Worm (Caenorhabditis elegans) whole organism, L2 larva: ENCODE results near the gene srbc-59.

Experiments used
- C34F6.9 ChIP-seq: fragments of 150-350 bp; optimal IDR thresholded peaks from 2 replicates; lab custom pipeline; 2014; ENCODE audit warnings: missing biosample characterization, missing genetic modification characterization
- F13H6.1 ChIP-seq: sonication (generic microtip); optimal IDR thresholded peaks from 2 replicates; lab custom pipeline; 2016; ENCODE audit warnings: missing genetic modification characterization, missing compliant biosample characterization
- R02D3.7 ChIP-seq: fragments of 150-350 bp; optimal IDR thresholded peaks from 2 replicates; lab custom pipeline; 2014; ENCODE audit warnings: missing biosample characterization, missing genetic modification characterization
- Y55F3AM.14 ChIP-seq: fragments of 200-800 bp; sonication (Bioruptor generic); optimal IDR thresholded peaks from 2 replicates; lab custom pipeline; 2018; ENCODE audit warnings: mild to moderate bottlenecking, missing genetic modification characterization, missing compliant biosample characterization
- ZK546.5 ChIP-seq: sonication (generic microtip); optimal IDR thresholded peaks from 2 replicates; lab custom pipeline; 2017; ENCODE audit warnings: missing biosample characterization, missing genetic modification characterization
- alr-1 ChIP-seq: fragments of 150-350 bp; optimal IDR thresholded peaks from 2 replicates; lab custom pipeline; 2014; ENCODE audit warnings: missing biosample characterization, missing genetic modification characterization
- aly-2 ChIP-seq: fragments of 150-350 bp; optimal IDR thresholded peaks from 2 replicates; lab custom pipeline; 2014; ENCODE audit warnings: missing biosample characterization, missing genetic modification characterization
- ama-1 ChIP-seq: fragments of 150-350 bp; optimal IDR thresholded peaks from 2 replicates; lab custom pipeline; 2018; ENCODE audit warnings: inconsistent platforms
- blmp-1 ChIP-seq: sonication (generic microtip); optimal IDR thresholded peaks from 2 replicates; lab custom pipeline; 2017; ENCODE audit warnings: missing genetic modification characterization, mild to moderate bottlenecking, missing compliant biosample characterization, antibody characterized with exemption, moderate library complexity; ENCODE audit not compliant: insufficient read depth
- ceh-82 ChIP-seq: fragments of 150-350 bp; optimal IDR thresholded peaks from 2 replicates; lab custom pipeline; 2014; ENCODE audit warnings: missing biosample characterization, missing genetic modification characterization
- crh-2 ChIP-seq: sonication (generic microtip); optimal IDR thresholded peaks from 2 replicates; lab custom pipeline; 2017; ENCODE audit warnings: missing biosample characterization, missing genetic modification characterization
- dmd-4 ChIP-seq: sonication (generic microtip); optimal IDR thresholded peaks from 2 replicates; lab custom pipeline; 2017; ENCODE audit warnings: missing biosample characterization, missing genetic modification characterization
- elt-1 ChIP-seq: fragments of 150-350 bp; optimal IDR thresholded peaks from 2 replicates; lab custom pipeline; 2014; ENCODE audit warnings: missing biosample characterization, missing genetic modification characterization
- elt-3 ChIP-seq: sonication (generic microtip); optimal IDR thresholded peaks from 2 replicates; lab custom pipeline; 2017; ENCODE audit warnings: missing biosample characterization, missing genetic modification characterization
- fos-1 ChIP-seq: fragments of 150-350 bp; optimal IDR thresholded peaks from 2 replicates; lab custom pipeline; 2014; ENCODE audit warnings: missing biosample characterization, missing genetic modification characterization
- gmeb-1 ChIP-seq: fragments of 150-350 bp; optimal IDR thresholded peaks from 2 replicates; lab custom pipeline; 2014; ENCODE audit warnings: missing biosample characterization, missing genetic modification characterization
- lin-11 ChIP-seq: fragments of 150-350 bp; sonication (generic microtip); optimal IDR thresholded peaks from 2 replicates; lab custom pipeline; 2014; ENCODE audit warnings: missing biosample characterization, missing genetic modification characterization, inconsistent platforms, mixed read lengths
- lin-13 ChIP-seq: fragments of 150-350 bp; optimal IDR thresholded peaks from 2 replicates; lab custom pipeline; 2014; ENCODE audit warnings: missing biosample characterization, missing genetic modification reagents, missing genetic modification characterization
- lin-39 ChIP-seq: fragments of 150-350 bp; optimal IDR thresholded peaks from 2 replicates; lab custom pipeline; 2014; ENCODE audit warnings: missing biosample characterization, missing genetic modification reagents, missing genetic modification characterization
- lsy-2 ChIP-seq, 2 experiments: fragments of 150-350 bp in 1 of 2; sonication (generic microtip) in 1 of 2; optimal IDR thresholded peaks; 2 replicates each; lab custom pipeline; 2014 to 2017; ENCODE audit warnings: missing biosample characterization in 2 of 2, missing genetic modification characterization in 2 of 2
- mab-5 ChIP-seq: fragments of 150-350 bp; optimal IDR thresholded peaks from 2 replicates; lab custom pipeline; 2014; ENCODE audit warnings: missing biosample characterization, missing genetic modification characterization
- mbf-1 ChIP-seq: sonication (generic microtip); optimal IDR thresholded peaks from 2 replicates; lab custom pipeline; 2017; ENCODE audit warnings: missing biosample characterization, missing genetic modification characterization
- mdl-1 ChIP-seq, 2 experiments: fragments of 150-350 bp in 1 of 2; sonication (generic microtip) in 1 of 2; optimal IDR thresholded peaks; 2 replicates each; lab custom pipeline; 2017; ENCODE audit warnings: missing biosample characterization in 2 of 2, missing genetic modification characterization in 2 of 2
- nhr-10 ChIP-seq: sonication (generic microtip); optimal IDR thresholded peaks from 2 replicates; lab custom pipeline; 2017; ENCODE audit warnings: missing biosample characterization, missing genetic modification characterization
- nhr-11 ChIP-seq: fragments of 150-350 bp; optimal IDR thresholded peaks from 2 replicates; lab custom pipeline; 2014; ENCODE audit warnings: missing biosample characterization, missing genetic modification characterization
- nhr-129 ChIP-seq: fragments of 150-350 bp; optimal IDR thresholded peaks from 2 replicates; lab custom pipeline; 2014; ENCODE audit warnings: missing biosample characterization, missing genetic modification characterization
- nhr-21 ChIP-seq: fragments of 150-350 bp; optimal IDR thresholded peaks from 2 replicates; lab custom pipeline; 2014; ENCODE audit warnings: missing biosample characterization, missing genetic modification characterization
- nhr-23 ChIP-seq: fragments of 150-350 bp; optimal IDR thresholded peaks from 2 replicates; lab custom pipeline; 2014; ENCODE audit warnings: missing biosample characterization, missing genetic modification reagents, missing genetic modification characterization
- nhr-237 ChIP-seq: fragments of 150-350 bp; optimal IDR thresholded peaks from 2 replicates; lab custom pipeline; 2014; ENCODE audit warnings: missing biosample characterization, missing genetic modification characterization
- nhr-25 ChIP-seq: fragments of 150-350 bp; sonication (generic microtip); optimal IDR thresholded peaks from 3 replicates; lab custom pipeline; 2014; ENCODE audit warnings: missing biosample characterization, missing genetic modification characterization
- nhr-6 ChIP-seq: fragments of 150-350 bp; optimal IDR thresholded peaks from 2 replicates; lab custom pipeline; 2014; ENCODE audit warnings: missing biosample characterization, missing genetic modification characterization
- nhr-77 ChIP-seq: fragments of 150-350 bp; optimal IDR thresholded peaks from 2 replicates; lab custom pipeline; 2014; ENCODE audit warnings: missing biosample characterization, missing genetic modification characterization
- peb-1 ChIP-seq: fragments of 150-350 bp; optimal IDR thresholded peaks from 2 replicates; lab custom pipeline; 2014; ENCODE audit warnings: missing biosample characterization, missing genetic modification characterization
- sem-4 ChIP-seq: fragments of 150-350 bp; optimal IDR thresholded peaks from 2 replicates; lab custom pipeline; 2014; ENCODE audit warnings: missing biosample characterization, missing genetic modification reagents, missing genetic modification characterization
- sma-3 ChIP-seq: sonication (generic microtip); optimal IDR thresholded peaks from 2 replicates; lab custom pipeline; 2016; ENCODE audit warnings: missing genetic modification reagents, missing genetic modification characterization, missing compliant biosample characterization
- snpc-4 ChIP-seq: fragments of 150-350 bp; optimal IDR thresholded peaks from 2 replicates; lab custom pipeline; 2014; ENCODE audit warnings: missing biosample characterization, missing genetic modification characterization
- unc-55 ChIP-seq: fragments of 150-350 bp; sonication (generic microtip); optimal IDR thresholded peaks from 3 replicates; lab custom pipeline; 2014; ENCODE audit warnings: missing biosample characterization, missing genetic modification reagents, missing genetic modification characterization
- unc-62 ChIP-seq: fragments of 150-350 bp; optimal IDR thresholded peaks from 2 replicates; lab custom pipeline; 2014; ENCODE audit warnings: missing biosample characterization, missing genetic modification reagents, missing genetic modification characterization
- zag-1 ChIP-seq: fragments of 150-350 bp; optimal IDR thresholded peaks from 2 replicates; lab custom pipeline; 2014; ENCODE audit warnings: missing biosample characterization, missing genetic modification characterization
- ztf-1 ChIP-seq: fragments of 200-800 bp; sonication (Bioruptor generic); conservative IDR thresholded peaks from 2 replicates; pipeline ENCODE4 v1.3.6; 2022; ENCODE audit warnings: missing genetic modification characterization, missing compliant biosample characterization
- ztf-11 ChIP-seq: sonication (generic microtip); optimal IDR thresholded peaks from 2 replicates; lab custom pipeline; 2017; ENCODE audit warnings: missing biosample characterization, missing genetic modification characterization
- ztf-4 ChIP-seq: fragments of 150-350 bp; optimal IDR thresholded peaks from 2 replicates; lab custom pipeline; 2014; ENCODE audit warnings: missing biosample characterization, missing genetic modification characterization

Gene srbc-59

ce11 chrV:761882-762281 is 16.6 kb upstream of the srbc-59 start, which contains the start of gene C05E4.12:
TSS of gene C05E4.12 (minus strand) at chrV:761982.
- TF ChIP-seq ztf-11 (tag; lab: Kevin White, UChicago) = no peak

DNA sequence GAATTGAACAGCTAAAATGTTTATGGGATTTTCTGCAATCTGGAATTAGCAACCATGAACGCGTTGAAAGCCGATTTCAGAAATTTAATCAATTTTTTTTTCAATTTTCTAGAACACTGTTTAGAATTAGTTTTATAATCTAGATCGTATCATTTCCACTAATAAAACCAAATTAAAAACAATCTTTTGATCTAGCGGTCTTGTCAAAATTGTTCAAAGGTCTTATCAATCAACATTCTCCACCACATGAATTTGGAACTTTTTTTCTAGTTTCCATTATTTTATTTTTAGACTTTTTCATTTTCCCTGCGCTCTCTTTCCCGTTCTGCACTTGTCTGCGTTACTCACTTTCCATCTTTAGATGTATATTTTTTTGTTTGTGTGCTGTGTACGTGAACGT is 16.1 kb upstream of the srbc-59 start, which contains the start of gene srp-2:
srp-2 (plus strand) TSS at position 301 of the 400 bp plus-strand sequence.
- TF ChIP-seq alr-1 (tag; lab: Kevin White, UChicago) (no peak), ztf-1 (no peak), nhr-21 (tag; lab: Kevin White, UChicago) (no peak), crh-2 (tag; lab: Kevin White, UChicago) (no peak), mdl-1 (tag; optimal IDR thresholded peaks at IDR 0.05; lab: Kevin White, UChicago) (no peak), nhr-25 (tag; lab: Kevin White, UChicago) (no peak), sem-4 (no peak), nhr-129 (tag; lab: Kevin White, UChicago) (no peak), lin-11 (tag; lab: Kevin White, UChicago) (no peak), nhr-77 (no peak), gmeb-1 (tag; lab: Kevin White, UChicago) (no peak), elt-1 (tag; lab: Kevin White, UChicago) (no peak), C34F6.9 (tag; lab: Kevin White, UChicago) (no peak), nhr-237 (tag; lab: Kevin White, UChicago) (no peak), zag-1 (no peak), lin-13 (GFP tag; lab: Kevin White, UChicago) (no peak), Y55F3AM.14 (GFP tag; lab: Kevin White, UChicago) (no peak), elt-3 (tag; lab: Kevin White, UChicago) (no peak), sma-3 (no peak)

- TF ChIP-seq aly-2 (tag; lab: Kevin White, UChicago) (no peak), crh-2 (tag; lab: Kevin White, UChicago) (no peak), ceh-82 (tag; lab: Kevin White, UChicago) (no peak)
- TF ChIP-seq, all 48 proteins: peak for 0
Measured at ce11 chrV:764732-765131, 13.7 kb upstream of the srbc-59 start, which contains the start of gene str-238. TSS of gene str-238 (plus strand) at chrV:765032.

DNA sequence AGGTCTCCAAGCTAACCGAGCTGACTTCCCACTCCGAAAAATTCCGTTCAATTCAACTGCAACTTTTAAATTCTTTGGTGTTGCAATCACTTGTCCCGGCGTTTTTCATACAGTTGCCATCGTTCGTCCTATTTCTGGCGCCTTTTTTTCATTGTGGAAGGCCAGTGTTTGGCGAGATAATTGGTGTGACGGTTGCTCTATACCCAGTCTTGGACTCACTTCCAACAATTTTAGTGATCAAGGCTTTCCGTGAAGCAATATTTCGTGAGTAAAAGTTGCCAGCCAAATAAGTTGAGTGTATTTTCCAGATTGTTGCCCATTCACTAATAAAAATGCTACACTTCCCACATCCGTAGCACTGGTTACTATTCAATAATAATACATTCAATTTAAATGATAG is 6.2 kb upstream of the srbc-59 start:
- no peak for TF ChIP-seq nhr-77
- TF ChIP-seq gmeb-1 (tag; lab: Kevin White, UChicago) = no peak
- TF ChIP-seq dmd-4 (tag; lab: Kevin White, UChicago) = no peak
- TF ChIP-seq fos-1 = no peak
- no peak for TF ChIP-seq ztf-11 (tag; lab: Kevin White, UChicago)
- TF ChIP-seq nhr-6 = no peak
- TF ChIP-seq mab-5 (tag; lab: Kevin White, UChicago) = no peak
- TF ChIP-seq elt-3 (tag; lab: Kevin White, UChicago) = no peak
- TF ChIP-seq crh-2 (tag; lab: Kevin White, UChicago) = no peak
- TF ChIP-seq ZK546.5 (tag; lab: Kevin White, UChicago) = no peak
- no peak for TF ChIP-seq lsy-2 (tag; optimal IDR thresholded peaks at IDR 0.05; lab: Kevin White, UChicago)
- no peak for TF ChIP-seq ztf-4 (tag; lab: Kevin White, UChicago)
- TF ChIP-seq F13H6.1 (tag; lab: Kevin White, UChicago) = no peak
- no peak for TF ChIP-seq unc-62 (GFP tag; lab: Kevin White, UChicago)
- TF ChIP-seq Y55F3AM.14 (GFP tag; lab: Kevin White, UChicago) = no peak
- TF ChIP-seq zag-1 = no peak
- TF ChIP-seq nhr-11 (tag; lab: Kevin White, UChicago) = no peak
- TF ChIP-seq, all 48 proteins: peak for 0

DNA sequence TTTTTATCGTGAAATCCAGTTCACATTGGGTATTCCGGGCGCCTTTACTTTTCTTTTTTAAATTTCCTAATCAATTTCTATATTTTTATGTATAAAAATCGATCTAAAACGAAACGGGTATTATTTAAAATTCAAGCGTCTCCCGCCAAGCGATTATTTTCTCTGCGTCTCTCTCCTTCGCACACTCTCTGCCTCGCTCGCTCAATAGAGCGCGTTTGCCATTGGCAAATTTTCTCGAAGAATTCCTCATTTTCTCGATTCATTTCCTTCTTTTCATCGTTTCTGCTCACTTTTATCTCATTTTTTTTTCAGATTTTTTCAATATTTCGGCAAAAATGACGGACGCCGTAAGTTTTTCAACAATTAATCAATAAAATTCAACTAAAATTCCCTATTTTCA is 5.2 kb upstream of the srbc-59 start, which contains the start of gene sti-1:
sti-1 (plus strand) TSS at position 263 of the 400 bp plus-strand sequence.
- peak; percentile 90 for TF ChIP-seq sma-3
- peak; percentile 72 for TF ChIP-seq ztf-4 (tag; lab: Kevin White, UChicago)
- peak; percentile 22 for TF ChIP-seq ceh-82 (tag; lab: Kevin White, UChicago)
- no peak for TF ChIP-seq Y55F3AM.14 (GFP tag; lab: Kevin White, UChicago)
- TF ChIP-seq lsy-2 (tag; optimal IDR thresholded peaks at IDR 0.05; lab: Kevin White, UChicago) = peak; percentile 64 to 90
- TF ChIP-seq aly-2 (tag; lab: Kevin White, UChicago) = no peak
- peak; percentile 9 for TF ChIP-seq nhr-237 (tag; lab: Kevin White, UChicago)
- TF ChIP-seq ama-1 = peak; percentile 55
- TF ChIP-seq lin-39 (tag; lab: Kevin White, UChicago) = no peak
- TF ChIP-seq blmp-1 (tag; lab: Kevin White, UChicago) = peak; percentile 26
- no peak for TF ChIP-seq nhr-23 (tag; lab: Kevin White, UChicago)
- TF ChIP-seq C34F6.9 (tag; lab: Kevin White, UChicago) = peak; percentile 93
- peak; percentile 1 for TF ChIP-seq R02D3.7 (tag; lab: Kevin White, UChicago)
- no peak for TF ChIP-seq nhr-10 (tag; lab: Kevin White, UChicago)
- peak; percentile 70 for TF ChIP-seq mab-5 (tag; lab: Kevin White, UChicago)
- TF ChIP-seq lin-13 (GFP tag; lab: Kevin White, UChicago) = peak; percentile 88
- no peak for TF ChIP-seq peb-1 (tag; lab: Kevin White, UChicago)
- TF ChIP-seq elt-3 (tag; lab: Kevin White, UChicago) = no peak
- TF ChIP-seq sem-4 = peak; percentile 76
- peak; percentile 66 for TF ChIP-seq nhr-6
- TF ChIP-seq elt-1 (tag; lab: Kevin White, UChicago) = no peak
- peak; percentile 89 for TF ChIP-seq unc-55 (GFP tag; lab: Kevin White, UChicago)
- no peak for TF ChIP-seq nhr-77
- no peak for TF ChIP-seq mdl-1 (tag; optimal IDR thresholded peaks at IDR 0.05; lab: Kevin White, UChicago)
- no peak for TF ChIP-seq ztf-1
- peak; percentile 98 for TF ChIP-seq gmeb-1 (tag; lab: Kevin White, UChicago)
- peak; percentile 69 for TF ChIP-seq nhr-129 (tag; lab: Kevin White, UChicago)
- TF ChIP-seq snpc-4 = peak; percentile 35
- no peak for TF ChIP-seq mbf-1 (tag; lab: Kevin White, UChicago)
- no peak for TF ChIP-seq zag-1
- TF ChIP-seq ztf-11 (tag; lab: Kevin White, UChicago) = no peak
- TF ChIP-seq nhr-11 (tag; lab: Kevin White, UChicago) = no peak
